Fruit fly (Drosophila melanogaster) whole organism, embryonic: ENCODE results near the gene AP-1mu.

ENCODE experiments used
- BtbVII ChIP-seq: fragments of 200-800 bp; sonication (Bioruptor generic); optimal IDR thresholded peaks from 3 replicates; lab custom pipeline; 2017; ENCODE audit warnings: missing biosample characterization, mild to moderate bottlenecking, missing genetic modification characterization
- CG10366 ChIP-seq: fragments of 200-800 bp; sonication (Bioruptor generic); IDR thresholded peaks from 2 replicates; pipeline ENCODE4 v1.3.6; 2022; ENCODE audit warnings: missing biosample characterization, missing genetic modification characterization
- CG11456 ChIP-seq: fragments of 200-800 bp; sonication (Bioruptor generic); IDR thresholded peaks from 3 replicates; pipeline ENCODE4 v1.3.6; 2022; ENCODE audit warnings: missing biosample characterization, missing genetic modification characterization
- CG12219 ChIP-seq: fragments of 200-800 bp; sonication (Bioruptor generic); optimal IDR thresholded peaks from 3 replicates; lab custom pipeline; 2018; ENCODE audit warnings: missing biosample characterization, mild to moderate bottlenecking, missing genetic modification characterization
- CG12769 ChIP-seq: fragments of 200-800 bp; sonication (Bioruptor generic); optimal IDR thresholded peaks from 2 replicates; lab custom pipeline; 2019; ENCODE audit warnings: missing biosample characterization, mild to moderate bottlenecking, missing genetic modification characterization, moderate library complexity
- CG16863 ChIP-seq: fragments of 200-800 bp; sonication (Bioruptor generic); optimal IDR thresholded peaks from 3 replicates; lab custom pipeline; 2016; ENCODE audit warnings: missing biosample characterization, missing genetic modification characterization
- CG2116 ChIP-seq: fragments of 200-800 bp; sonication (Bioruptor generic); optimal IDR thresholded peaks from 3 replicates; lab custom pipeline; 2018; ENCODE audit warnings: missing biosample characterization, mild to moderate bottlenecking, missing genetic modification characterization
- CG2120 ChIP-seq: fragments of 200-800 bp; sonication (Bioruptor generic); optimal IDR thresholded peaks from 3 replicates; lab custom pipeline; 2016; ENCODE audit warnings: missing biosample characterization, missing genetic modification characterization
- CG30020 ChIP-seq: fragments of 200-800 bp; optimal IDR thresholded peaks from 2 replicates; lab custom pipeline; 2019; ENCODE audit warnings: missing biosample characterization, mild to moderate bottlenecking, missing genetic modification characterization, moderate library complexity
- CG30403 ChIP-seq: fragments of 200-800 bp; sonication (Bioruptor generic); optimal IDR thresholded peaks from 3 replicates; lab custom pipeline; 2016; ENCODE audit warnings: missing biosample characterization, missing genetic modification characterization
- CG30431 ChIP-seq: fragments of 200-800 bp; sonication (Bioruptor generic); optimal IDR thresholded peaks from 2 replicates; lab custom pipeline; 2017; ENCODE audit warnings: missing biosample characterization, missing genetic modification characterization
- CG33213 ChIP-seq: fragments of 200-800 bp; sonication (Bioruptor generic); optimal IDR thresholded peaks from 3 replicates; lab custom pipeline; 2016; ENCODE audit warnings: missing biosample characterization, missing genetic modification characterization
- CG3407 ChIP-seq: fragments of 200-800 bp; sonication (Bioruptor generic); optimal IDR thresholded peaks from 2 replicates; lab custom pipeline; 2018; ENCODE audit warnings: missing biosample characterization, mild to moderate bottlenecking, missing genetic modification characterization
- CG34422 ChIP-seq: fragments of 200-800 bp; sonication (Bioruptor generic); IDR thresholded peaks from 3 replicates; pipeline ENCODE4 v1.3.6; 2022; ENCODE audit warnings: missing biosample characterization, missing genetic modification characterization
- CG42726 ChIP-seq: fragments of 200-800 bp; sonication (Bioruptor generic); IDR thresholded peaks from 2 replicates; pipeline ENCODE4 v1.3.6; 2022; ENCODE audit warnings: missing biosample characterization, missing genetic modification characterization; ENCODE audit not compliant: partially characterized antibody
- CG4404 ChIP-seq: fragments of 200-800 bp; sonication (Bioruptor generic); IDR thresholded peaks from 2 replicates; pipeline ENCODE4 v1.3.6; 2022; ENCODE audit warnings: missing biosample characterization, missing genetic modification characterization
- CG4730 ChIP-seq: fragments of 200-800 bp; sonication (Bioruptor generic); IDR thresholded peaks from 2 replicates; pipeline ENCODE4 v1.3.6; 2022; ENCODE audit warnings: missing biosample characterization, missing genetic modification characterization
- CG5180 ChIP-seq: fragments of 200-800 bp; sonication (Bioruptor generic); optimal IDR thresholded peaks from 3 replicates; lab custom pipeline; 2017; ENCODE audit warnings: missing biosample characterization, missing genetic modification characterization, mild to moderate bottlenecking, moderate library complexity, missing genetic modification reagents
- CG7556 ChIP-seq: fragments of 200-800 bp; sonication (Bioruptor generic); optimal IDR thresholded peaks from 2 replicates; lab custom pipeline; 2017; ENCODE audit warnings: missing biosample characterization, mild to moderate bottlenecking, missing genetic modification characterization
- CG7839 ChIP-seq: fragments of 200-800 bp; sonication (Bioruptor generic); optimal IDR thresholded peaks from 3 replicates; lab custom pipeline; 2018; ENCODE audit warnings: missing biosample characterization, mild to moderate bottlenecking, missing genetic modification characterization, moderate library complexity
- CG8290 ChIP-seq, 3 experiments: fragments of 200-800 bp; sonication (Bioruptor generic); optimal IDR thresholded peaks; 2 replicates each; lab custom pipeline; 2016 to 2019; ENCODE audit warnings: missing biosample characterization in 3 of 3, missing genetic modification characterization in 3 of 3, mild to moderate bottlenecking in 2 of 3, moderate library complexity in 1 of 3
- CG8388 ChIP-seq: fragments of 200-800 bp; sonication (Bioruptor generic); optimal IDR thresholded peaks from 2 replicates; lab custom pipeline; 2019; ENCODE audit warnings: missing biosample characterization, mild to moderate bottlenecking, missing genetic modification characterization, moderate library complexity
- CG8924 ChIP-seq: fragments of 200-800 bp; optimal IDR thresholded peaks from 3 replicates; lab custom pipeline; 2019; ENCODE audit warnings: missing biosample characterization, mild to moderate bottlenecking, missing genetic modification characterization, moderate library complexity
- CG9727 ChIP-seq: fragments of 200-800 bp; sonication (Bioruptor generic); optimal IDR thresholded peaks from 3 replicates; lab custom pipeline; 2017; ENCODE audit warnings: missing biosample characterization, mild to moderate bottlenecking, missing genetic modification characterization
- Dip3 ChIP-seq: fragments of 200-800 bp; sonication (Bioruptor generic); optimal IDR thresholded peaks from 3 replicates; lab custom pipeline; 2016; ENCODE audit warnings: missing biosample characterization, missing genetic modification characterization
- Drgx ChIP-seq: fragments of 200-800 bp; sonication (Bioruptor generic); IDR thresholded peaks from 2 replicates; pipeline ENCODE4 v1.3.6; 2022; ENCODE audit warnings: missing biosample characterization, missing genetic modification characterization
- Elba2 ChIP-seq: fragments of 200-800 bp; sonication (Bioruptor generic); optimal IDR thresholded peaks from 3 replicates; lab custom pipeline; 2016; ENCODE audit warnings: missing biosample characterization, missing genetic modification characterization
- Gug ChIP-seq: fragments of 200-800 bp; sonication (Bioruptor generic); IDR thresholded peaks from 4 replicates; pipeline ENCODE4 v1.3.6; 2022; ENCODE audit warnings: missing biosample characterization, missing genetic modification characterization
- Hey ChIP-seq: fragments of 200-800 bp; sonication (Bioruptor generic); optimal IDR thresholded peaks from 3 replicates; lab custom pipeline; 2018; ENCODE audit warnings: missing biosample characterization, mild to moderate bottlenecking, missing genetic modification characterization
- HmgD ChIP-seq: fragments of 200-800 bp; sonication (Bioruptor generic); optimal IDR thresholded peaks from 3 replicates; lab custom pipeline; 2016; ENCODE audit warnings: missing biosample characterization, missing genetic modification characterization
- Poxn ChIP-seq: fragments of 200-800 bp; sonication (Bioruptor generic); IDR thresholded peaks from 2 replicates; pipeline ENCODE4 v1.3.6; 2022; ENCODE audit warnings: missing biosample characterization, missing genetic modification characterization
- Xbp1 ChIP-seq: fragments of 200-800 bp; sonication (Bioruptor generic); optimal IDR thresholded peaks from 3 replicates; lab custom pipeline; 2016; ENCODE audit warnings: missing biosample characterization, mild to moderate bottlenecking, missing genetic modification characterization
- YL-1 ChIP-seq: fragments of 200-800 bp; sonication (Bioruptor generic); optimal IDR thresholded peaks from 3 replicates; lab custom pipeline; 2017; ENCODE audit warnings: missing biosample characterization, mild to moderate bottlenecking, missing genetic modification characterization
- abd-A ChIP-seq: fragments of 200-800 bp; sonication (Bioruptor generic); optimal IDR thresholded peaks from 3 replicates; lab custom pipeline; 2019; ENCODE audit warnings: missing biosample characterization, mild to moderate bottlenecking, missing genetic modification characterization, moderate library complexity
- aop ChIP-seq: fragments of 200-800 bp; sonication (Bioruptor generic); IDR thresholded peaks from 2 replicates; pipeline ENCODE4 v1.3.6; 2022; ENCODE audit warnings: missing biosample characterization, missing genetic modification characterization
- bab2 ChIP-seq: fragments of 200-800 bp; sonication (Bioruptor generic); optimal IDR thresholded peaks from 2 replicates; lab custom pipeline; 2016; ENCODE audit warnings: missing biosample characterization, missing genetic modification characterization
- bigmax ChIP-seq: fragments of 200-800 bp; sonication (Bioruptor generic); optimal IDR thresholded peaks from 2 replicates; lab custom pipeline; 2018; ENCODE audit warnings: missing biosample characterization, mild to moderate bottlenecking, missing genetic modification characterization
- chn ChIP-seq: fragments of 200-800 bp; sonication (Bioruptor generic); optimal IDR thresholded peaks from 2 replicates; lab custom pipeline; 2016; ENCODE audit warnings: missing biosample characterization, missing genetic modification characterization
- dm ChIP-seq: fragments of 200-800 bp; sonication (Bioruptor generic); optimal IDR thresholded peaks from 3 replicates; lab custom pipeline; 2016; ENCODE audit warnings: missing biosample characterization, missing genetic modification characterization
- emc ChIP-seq: fragments of 200-800 bp; sonication (Bioruptor generic); optimal IDR thresholded peaks from 2 replicates; lab custom pipeline; 2016; ENCODE audit warnings: missing biosample characterization, missing genetic modification characterization
- esg ChIP-seq: fragments of 200-800 bp; sonication (Bioruptor generic); conservative IDR thresholded peaks from 2 replicates; pipeline ENCODE4 v1.3.6; 2022; ENCODE audit warnings: missing biosample characterization, missing genetic modification characterization
- h ChIP-seq: fragments of >200 bp; optimal IDR thresholded peaks from 2 replicates; lab custom pipeline; 2017
- hb ChIP-seq: fragments of 200-800 bp; sonication (Bioruptor generic); IDR thresholded peaks from 3 replicates; pipeline ENCODE4 v1.3.6; 2022; ENCODE audit warnings: missing biosample characterization, missing genetic modification characterization; ENCODE audit not compliant: partially characterized antibody
- hkb ChIP-seq, 2 experiments: fragments of 200-800 bp in 1 of 2; fragments of >200 bp in 1 of 2; sonication (Bioruptor generic) in 1 of 2; IDR thresholded peaks in 1 of 2; optimal IDR thresholded peaks in 1 of 2; 2 replicates each; pipeline versions ENCODE4 v1.3.6 to Lab custom; 2017 to 2022; ENCODE audit warnings: missing biosample characterization in 1 of 2, missing genetic modification characterization in 1 of 2
- lab ChIP-seq: fragments of 200-800 bp; sonication (Bioruptor generic); optimal IDR thresholded peaks from 3 replicates; lab custom pipeline; 2017; ENCODE audit warnings: missing biosample characterization, missing genetic modification characterization, mild to moderate bottlenecking, moderate library complexity, missing genetic modification reagents
- mam ChIP-seq: fragments of 200-800 bp; sonication (Bioruptor generic); optimal IDR thresholded peaks from 3 replicates; lab custom pipeline; 2016; ENCODE audit warnings: missing biosample characterization, missing genetic modification characterization
- pb ChIP-seq: fragments of 200-800 bp; sonication (Bioruptor generic); optimal IDR thresholded peaks from 3 replicates; lab custom pipeline; 2016; ENCODE audit warnings: missing biosample characterization, missing genetic modification characterization
- peb ChIP-seq: fragments of 200-800 bp; sonication (Bioruptor generic); IDR thresholded peaks from 2 replicates; pipeline ENCODE4 v1.3.6; 2022; ENCODE audit warnings: missing biosample characterization, missing genetic modification characterization
- pros ChIP-seq: fragments of 200-800 bp; sonication (Bioruptor generic); optimal IDR thresholded peaks from 3 replicates; lab custom pipeline; 2019; ENCODE audit warnings: missing biosample characterization, mild to moderate bottlenecking, missing genetic modification characterization, moderate library complexity
- tin ChIP-seq: fragments of 200-800 bp; sonication (Bioruptor generic); optimal IDR thresholded peaks from 3 replicates; lab custom pipeline; 2016; ENCODE audit warnings: missing biosample characterization, missing genetic modification characterization
- unpg ChIP-seq: fragments of 200-800 bp; sonication (Bioruptor generic); optimal IDR thresholded peaks from 3 replicates; lab custom pipeline; 2018; ENCODE audit warnings: missing biosample characterization, mild to moderate bottlenecking, missing genetic modification characterization, moderate library complexity

The AP-1mu gene

DNA sequence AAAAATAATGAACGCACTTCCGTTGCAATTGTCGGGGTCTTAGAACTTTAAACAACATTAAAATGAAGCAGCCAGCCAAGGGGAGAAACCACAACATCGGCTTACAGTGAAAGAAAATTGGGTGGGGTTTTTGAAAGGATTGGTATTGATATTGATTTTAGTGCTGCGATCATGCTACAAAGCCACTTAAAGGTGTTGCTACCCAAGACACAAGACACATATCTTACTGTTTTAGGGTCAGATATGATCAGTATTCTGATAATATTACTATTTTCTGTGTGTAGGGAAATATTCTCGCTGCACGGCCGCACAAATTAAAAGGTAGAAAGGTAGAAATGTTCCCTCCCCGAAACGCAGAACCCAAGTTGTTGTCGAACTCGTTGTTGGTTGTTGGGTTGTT lies 45.8 kb upstream of the AP-1mu start:
- TF ChIP-seq CG7556 (GFP tag; lab: Kevin White, UChicago) (no peak), aop (GFP tag; lab: Robert Waterston, UW) (no peak), mam (GFP tag; lab: Kevin White, UChicago) (no peak), CG11456 (no peak), Elba2 (GFP tag; lab: Kevin White, UChicago) (no peak), CG2116 (no peak), peb (no peak), CG8924 (tag; lab: Kevin White, UChicago) (peak; percentile 40), BtbVII (GFP tag; lab: Kevin White, UChicago) (no peak), chn (GFP tag; lab: Kevin White, UChicago) (peak; percentile 56), Hey (no peak), CG12769 (tag; lab: Kevin White, UChicago) (no peak), CG34422 (GFP tag; lab: Robert Waterston, UW) (no peak), CG10366 (no peak), YL-1 (GFP tag; lab: Kevin White, UChicago) (no peak), abd-A (tag; lab: Kevin White, UChicago) (no peak), HmgD (GFP tag; lab: Kevin White, UChicago) (no peak), Gug (GFP tag; lab: Robert Waterston, UW) (no peak), CG42726 (GFP tag; lab: Robert Waterston, UW) (no peak), Drgx (GFP tag; lab: Robert Waterston, UW) (peak; percentile 46; the same call in 1 of the 2 replicates), h (lab: Kevin White, UChicago) (no peak), CG4730 (GFP tag; lab: Robert Waterston, UW) (no peak), Poxn (GFP tag; lab: Robert Waterston, UW) (no peak), tin (GFP tag; lab: Kevin White, UChicago) (peak; percentile 57), CG4404 (GFP tag; lab: Robert Waterston, UW) (peak; percentile 35; the same call in 1 of the 2 replicates), CG30020 (tag; lab: Kevin White, UChicago) (no peak), bab2 (peak; percentile 36), pros (GFP tag; lab: Kevin White, UChicago) (peak; percentile 38), CG7839 (tag; lab: Kevin White, UChicago) (peak; percentile 58), lab (GFP tag; lab: Kevin White, UChicago) (peak; percentile 2), hkb (optimal IDR thresholded peaks at IDR 0.05; lab: Kevin White, UChicago) (no peak), hkb (GFP tag; IDR thresholded peaks at IDR 0.05; lab: Robert Waterston, UW) (0 out of 2 replicates have a peak, but pooled peaks have one; percentile 13), pb (GFP tag; lab: Kevin White, UChicago) (no peak), Dip3 (GFP tag; lab: Kevin White, UChicago) (no peak), CG9727 (GFP tag; lab: Kevin White, UChicago) (peak; percentile 74), CG3407 (peak; percentile 24), CG5180 (GFP tag; lab: Kevin White, UChicago) (no peak), CG8388 (GFP tag; lab: Kevin White, UChicago) (peak; percentile 51), hb (GFP tag; lab: Robert Waterston, UW) (no peak), CG33213 (GFP tag; lab: Kevin White, UChicago) (peak; percentile 25), CG8290 (GFP tag; optimal IDR thresholded peaks at IDR 0.05; lab: Kevin White, UChicago) (peak; percentile 3), CG8290 (tag; optimal IDR thresholded peaks at IDR 0.05; lab: Kevin White, UChicago) (no peak), CG12219 (GFP tag; lab: Kevin White, UChicago) (no peak), emc (GFP tag; lab: Kevin White, UChicago) (no peak), dm (GFP tag; lab: Kevin White, UChicago) (no peak), CG30431 (GFP tag; lab: Kevin White, UChicago) (peak; percentile 49), Xbp1 (GFP tag; lab: Kevin White, UChicago) (peak; percentile 9), unpg (GFP tag; lab: Kevin White, UChicago) (peak; percentile 38), CG16863 (GFP tag; lab: Kevin White, UChicago) (peak; percentile 23), CG2120 (GFP tag; lab: Kevin White, UChicago) (no peak), bigmax (GFP tag; lab: Kevin White, UChicago) (no peak), esg (GFP tag; lab: Robert Waterston, UW) (no peak), CG30403 (GFP tag; lab: Kevin White, UChicago) (no peak)
